Worm (Caenorhabditis elegans) whole organism, L1 larva: ENCODE data around the gene R07B1.9.

Experiments used
- C34B4.2 ChIP-seq: sonication (generic microtip); optimal IDR thresholded peaks from 2 replicates; lab custom pipeline; 2017; ENCODE audit warnings: mild to moderate bottlenecking, missing genetic modification characterization, missing compliant biosample characterization
- F16B12.6 ChIP-seq: fragments of 150-350 bp; optimal IDR thresholded peaks from 2 replicates; lab custom pipeline; 2014; ENCODE audit warnings: missing biosample characterization, missing genetic modification characterization
- ceh-8 ChIP-seq: fragments of 200-800 bp; sonication (Bioruptor generic); optimal IDR thresholded peaks from 2 replicates; lab custom pipeline; 2018; ENCODE audit warnings: mild to moderate bottlenecking, missing genetic modification characterization, moderate library complexity, missing compliant biosample characterization
- ceh-82 ChIP-seq, 3 experiments: fragments of 150-350 bp in 1 of 3; sonication (generic microtip) in 2 of 3; optimal IDR thresholded peaks; 2 replicates each; lab custom pipeline; 2014 to 2017; ENCODE audit warnings: missing biosample characterization in 3 of 3, missing genetic modification characterization in 3 of 3
- ceh-88 ChIP-seq: fragments of 200-800 bp; sonication (Bioruptor generic); IDR thresholded peaks from 2 replicates; pipeline ENCODE4 v1.3.6; 2022; ENCODE audit warnings: missing genetic modification characterization, missing compliant biosample characterization
- ces-1 ChIP-seq: fragments of 150-350 bp; optimal IDR thresholded peaks from 2 replicates; lab custom pipeline; 2014; ENCODE audit warnings: missing biosample characterization, missing genetic modification reagents, missing genetic modification characterization
- dsc-1 ChIP-seq: sonication (generic microtip); optimal IDR thresholded peaks from 2 replicates; lab custom pipeline; 2016; ENCODE audit warnings: mild to moderate bottlenecking, missing genetic modification characterization, missing compliant biosample characterization
- efl-1 ChIP-seq, 4 experiments: fragments of 150-350 bp; optimal IDR thresholded peaks in 3 of 4; peaks in 1 of 4; 1 replicate in 1 of 4; 2 replicates in 3 of 4; lab custom pipeline; 2014; ENCODE audit warnings: missing biosample characterization in 2 of 4, missing genetic modification characterization in 2 of 4, missing genetic modification reagents in 2 of 4
- efl-3 ChIP-seq: fragments of 200-800 bp; sonication (Bioruptor generic); optimal IDR thresholded peaks from 2 replicates; lab custom pipeline; 2018; ENCODE audit warnings: mild to moderate bottlenecking, missing genetic modification characterization, missing compliant biosample characterization
- egl-27 ChIP-seq, 2 experiments: fragments of 150-350 bp in 1 of 2; sonication (generic microtip); optimal IDR thresholded peaks; 3 replicates each; lab custom pipeline; 2017 to 2018; ENCODE audit warnings: missing biosample characterization in 2 of 2, missing genetic modification characterization in 2 of 2, missing genetic modification reagents in 2 of 2
- elt-2 ChIP-seq: sonication (generic microtip); optimal IDR thresholded peaks from 2 replicates; lab custom pipeline; 2016; ENCODE audit warnings: missing genetic modification characterization, mild to moderate bottlenecking, inconsistent platforms, missing compliant biosample characterization, missing genetic modification reagents
- ets-5 ChIP-seq: fragments of 200-800 bp; sonication (Bioruptor generic); IDR thresholded peaks from 2 replicates; pipeline ENCODE4 v1.3.6; 2022; ENCODE audit warnings: missing genetic modification characterization, missing compliant biosample characterization
- fkh-10 ChIP-seq: sonication (generic microtip); optimal IDR thresholded peaks from 2 replicates; lab custom pipeline; 2017; ENCODE audit warnings: missing biosample characterization, missing genetic modification reagents, missing genetic modification characterization
- fkh-8 ChIP-seq: sonication (generic microtip); optimal IDR thresholded peaks from 2 replicates; lab custom pipeline; 2016; ENCODE audit warnings: mild to moderate bottlenecking, missing genetic modification characterization, missing compliant biosample characterization
- grh-1 ChIP-seq: fragments of 200-800 bp; sonication (Bioruptor generic); IDR thresholded peaks from 2 replicates; pipeline ENCODE4 v1.3.6; 2022; ENCODE audit warnings: missing genetic modification reagents, missing genetic modification characterization, missing compliant biosample characterization
- hlh-4 ChIP-seq: sonication (generic microtip); optimal IDR thresholded peaks from 2 replicates; lab custom pipeline; 2016; ENCODE audit warnings: mild to moderate bottlenecking, missing genetic modification characterization, missing compliant biosample characterization
- irx-1 ChIP-seq: sonication (generic microtip); optimal IDR thresholded peaks from 2 replicates; lab custom pipeline; 2016; ENCODE audit warnings: missing genetic modification characterization, missing compliant biosample characterization
- jun-1 ChIP-seq: fragments of 150-350 bp; optimal IDR thresholded peaks from 2 replicates; lab custom pipeline; 2014; ENCODE audit warnings: missing biosample characterization, missing genetic modification reagents, missing genetic modification characterization
- lin-13 ChIP-seq: fragments of 150-350 bp; optimal IDR thresholded peaks from 2 replicates; lab custom pipeline; 2014; ENCODE audit warnings: missing biosample characterization, missing genetic modification reagents, missing genetic modification characterization
- mef-2 ChIP-seq: fragments of 150-350 bp; optimal IDR thresholded peaks from 2 replicates; lab custom pipeline; 2014; ENCODE audit warnings: missing biosample characterization, missing genetic modification characterization
- mep-1 ChIP-seq: fragments of 150-350 bp; optimal IDR thresholded peaks from 2 replicates; lab custom pipeline; 2014; ENCODE audit warnings: missing biosample characterization, missing genetic modification characterization
- nhr-11 ChIP-seq: fragments of 150-350 bp; optimal IDR thresholded peaks from 2 replicates; lab custom pipeline; 2014; ENCODE audit warnings: missing biosample characterization, missing genetic modification characterization
- nhr-12 ChIP-seq: sonication (generic microtip); optimal IDR thresholded peaks from 2 replicates; lab custom pipeline; 2017; ENCODE audit warnings: missing biosample characterization, missing genetic modification characterization
- nhr-19 ChIP-seq: fragments of 200-800 bp; sonication (Bioruptor generic); conservative IDR thresholded peaks from 2 replicates; pipeline ENCODE4 v1.3.6; 2022; ENCODE audit warnings: missing genetic modification characterization, missing compliant biosample characterization
- nhr-20 ChIP-seq: sonication (generic microtip); optimal IDR thresholded peaks from 2 replicates; lab custom pipeline; 2016; ENCODE audit warnings: mild to moderate bottlenecking, missing genetic modification characterization, missing compliant biosample characterization
- nhr-47 ChIP-seq: sonication (generic microtip); optimal IDR thresholded peaks from 2 replicates; lab custom pipeline; 2016; ENCODE audit warnings: mild to moderate bottlenecking, missing genetic modification characterization, moderate library complexity, missing compliant biosample characterization
- nhr-71 ChIP-seq: sonication (generic microtip); optimal IDR thresholded peaks from 2 replicates; lab custom pipeline; 2016; ENCODE audit warnings: mild to moderate bottlenecking, missing genetic modification characterization, moderate library complexity, missing compliant biosample characterization
- pax-3 ChIP-seq: fragments of 200-800 bp; sonication (Bioruptor generic); optimal IDR thresholded peaks from 2 replicates; lab custom pipeline; 2018; ENCODE audit warnings: mild to moderate bottlenecking, missing genetic modification characterization, moderate library complexity, missing compliant biosample characterization
- pqm-1 ChIP-seq: sonication (generic microtip); optimal IDR thresholded peaks from 3 replicates; lab custom pipeline; 2017; ENCODE audit warnings: missing biosample characterization, missing genetic modification characterization
- rnt-1 ChIP-seq: sonication (generic microtip); optimal IDR thresholded peaks from 2 replicates; lab custom pipeline; 2016; ENCODE audit warnings: mild to moderate bottlenecking, missing genetic modification characterization, moderate library complexity, missing compliant biosample characterization
- skn-1 ChIP-seq: fragments of 150-350 bp; optimal IDR thresholded peaks from 2 replicates; lab custom pipeline; 2014; ENCODE audit warnings: missing biosample characterization, missing genetic modification characterization
- sox-4 ChIP-seq: sonication (generic microtip); optimal IDR thresholded peaks from 2 replicates; lab custom pipeline; 2016; ENCODE audit warnings: missing genetic modification characterization, missing compliant biosample characterization
- swsn-7 ChIP-seq: sonication (generic microtip); optimal IDR thresholded peaks from 2 replicates; lab custom pipeline; 2016; ENCODE audit warnings: missing genetic modification characterization, missing compliant biosample characterization
- unc-62 ChIP-seq: fragments of 150-350 bp; optimal IDR thresholded peaks from 2 replicates; lab custom pipeline; 2014; ENCODE audit warnings: missing biosample characterization, missing genetic modification reagents, missing genetic modification characterization
- unc-86 ChIP-seq: sonication (generic microtip); optimal IDR thresholded peaks from 2 replicates; lab custom pipeline; 2016; ENCODE audit warnings: missing genetic modification characterization, missing compliant biosample characterization
- unc-98 ChIP-seq: fragments of 200-800 bp; sonication (Bioruptor generic); IDR thresholded peaks from 2 replicates; pipeline ENCODE4 v1.3.6; 2022; ENCODE audit warnings: missing genetic modification characterization, missing compliant biosample characterization
- vab-15 ChIP-seq: sonication (generic microtip); optimal IDR thresholded peaks from 2 replicates; lab custom pipeline; 2017; ENCODE audit warnings: missing genotype, mild to moderate bottlenecking, missing genetic modification characterization, missing compliant biosample characterization
- zip-4 ChIP-seq: fragments of 200-800 bp; sonication (Bioruptor generic); optimal IDR thresholded peaks from 2 replicates; lab custom pipeline; 2018; ENCODE audit warnings: mild to moderate bottlenecking, missing genetic modification characterization, moderate library complexity, missing compliant biosample characterization
- ztf-11 ChIP-seq, 2 experiments: sonication (generic microtip); optimal IDR thresholded peaks; 2 replicates each; lab custom pipeline; 2016 to 2017; ENCODE audit warnings: missing genetic modification characterization in 2 of 2, missing biosample characterization in 1 of 2, missing compliant biosample characterization in 1 of 2

R07B1.9 gene

DNA sequence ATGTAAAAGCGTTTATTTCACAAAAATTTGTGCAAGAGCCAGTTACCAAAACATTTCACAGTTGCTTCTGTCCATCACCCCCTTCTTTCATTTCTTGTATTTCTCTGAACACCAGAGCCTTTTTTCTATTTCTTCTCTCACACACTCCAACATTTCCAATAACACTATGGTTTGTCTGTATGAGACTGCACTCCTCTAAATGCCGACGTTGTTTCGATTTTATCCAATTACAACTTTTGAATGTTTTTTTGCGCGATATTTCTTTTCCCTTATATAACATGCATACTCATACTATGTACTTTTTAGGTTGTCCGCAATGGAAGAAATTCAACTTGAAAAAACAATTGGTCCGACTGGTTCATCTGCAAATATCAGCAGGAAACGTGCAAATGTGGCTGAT is 28.6 kb downstream of the R07B1.9 start, which contains the start of gene F21G4.5:
F21G4.5 (plus strand) TSS at position 301 of the 400 bp plus-strand sequence.
- no peak for TF ChIP-seq vab-15 (tag; lab: Kevin White, UChicago)
- no peak for TF ChIP-seq lin-13 (GFP tag; lab: Kevin White, UChicago)
- no peak for TF ChIP-seq irx-1 (tag; lab: Kevin White, UChicago)
- TF ChIP-seq ets-5 (GFP tag; lab: Robert Waterston, UW): no peak
- TF ChIP-seq zip-4: no peak
- TF ChIP-seq nhr-19 (GFP tag; lab: Robert Waterston, UW): no peak
- no peak for TF ChIP-seq grh-1 (GFP tag; lab: Robert Waterston, UW)
- no peak for TF ChIP-seq C34B4.2
- no peak for TF ChIP-seq ceh-82 (tag; optimal IDR thresholded peaks at IDR 0.05; lab: Kevin White, UChicago)
- TF ChIP-seq unc-98 (GFP tag; lab: Robert Waterston, UW): no peak
- no peak for TF ChIP-seq skn-1
- TF ChIP-seq egl-27 (tag; optimal IDR thresholded peaks at IDR 0.05; lab: Kevin White, UChicago): no peak
- TF ChIP-seq efl-3 (GFP tag; lab: Kevin White, UChicago): no peak
- no peak for TF ChIP-seq ces-1
- no peak for TF ChIP-seq mef-2 (tag; lab: Kevin White, UChicago)
- TF ChIP-seq fkh-8: no peak
- no peak for TF ChIP-seq rnt-1 (tag; lab: Kevin White, UChicago)
- no peak for TF ChIP-seq jun-1 (tag; lab: Kevin White, UChicago)

- TF ChIP-seq ceh-88 (GFP tag; lab: Robert Waterston, UW) (no peak), rnt-1 (tag; lab: Kevin White, UChicago) (peak; percentile 56)
- TF ChIP-seq, all 84 proteins: peak for 1
These were observed 40.1 kb downstream of the R07B1.9 start, which contains the start of gene F21G4.6 for ce11 chrX:9917362-9917761. TSS of gene F21G4.6 (minus strand) at chrX:9917448.

- TF ChIP-seq hlh-4 (no peak), lin-13 (GFP tag; lab: Kevin White, UChicago) (no peak), unc-62 (no peak)
These were observed 41.8 kb downstream of the R07B1.9 start, which contains the start of gene folr-1 for ce11 chrX:9918997-9919396. TSS of gene folr-1 (plus strand) at chrX:9919297.

ce11 chrX:9921257-9921656 is 44.0 kb downstream of the R07B1.9 start, which contains the start of gene C17G1.2:
TSS of gene C17G1.2 (plus strand) at chrX:9921557.
- TF ChIP-seq unc-86 (tag; lab: Kevin White, UChicago): no peak
- TF ChIP-seq nhr-12 (tag; lab: Kevin White, UChicago): no peak
- no peak for TF ChIP-seq pqm-1 (tag; lab: Kevin White, UChicago)
- no peak for TF ChIP-seq efl-3 (GFP tag; lab: Kevin White, UChicago)
- no peak for TF ChIP-seq efl-1 (optimal IDR thresholded peaks at IDR 0.05; lab: Kevin White, UChicago)
- TF ChIP-seq efl-1 (GFP tag; optimal IDR thresholded peaks at IDR 0.05 in 1 of 2; lab: Kevin White, UChicago): peak in 1 of 2 experiments; percentile 3
- TF ChIP-seq mef-2 (tag; lab: Kevin White, UChicago): no peak
- TF ChIP-seq ztf-11 (tag; optimal IDR thresholded peaks at IDR 0.05; lab: Kevin White, UChicago): no peak

DNA sequence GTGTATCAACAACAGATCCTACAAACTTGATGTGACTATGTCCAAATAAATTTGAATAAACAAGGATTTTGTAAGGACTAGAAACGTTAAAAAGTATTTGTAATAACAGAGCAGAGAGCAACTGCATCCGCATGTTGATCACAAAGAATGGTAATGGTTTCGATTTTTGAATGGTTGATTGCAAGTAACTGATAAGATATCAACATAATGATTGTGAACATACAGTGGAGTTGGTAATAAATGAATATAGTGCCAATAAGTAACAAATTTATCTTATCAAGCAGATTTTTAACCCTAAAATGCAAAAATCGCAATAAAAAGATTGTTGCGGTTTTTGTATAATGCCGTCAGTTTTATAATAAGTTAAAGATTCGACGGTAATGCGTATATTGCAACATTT is 47.7 kb downstream of the R07B1.9 start, which contains the start of gene ugt-23:
ugt-23 (minus strand) TSS at position 212 of the 400 bp plus-strand sequence.
- peak; percentile 45 for TF ChIP-seq elt-2 (tag; lab: Kevin White, UChicago)
- no peak for TF ChIP-seq mef-2 (tag; lab: Kevin White, UChicago)
- TF ChIP-seq, all 84 proteins: peak for 1

- TF ChIP-seq F16B12.6 (tag; lab: Kevin White, UChicago) (no peak), ceh-8 (GFP tag; lab: Kevin White, UChicago) (peak; percentile 63), nhr-20 (peak; percentile 33), sox-4 (tag; lab: Kevin White, UChicago) (peak; percentile 62), mep-1 (tag; lab: Kevin White, UChicago) (no peak), pax-3 (tag; lab: Kevin White, UChicago) (peak; percentile 65), unc-98 (GFP tag; lab: Robert Waterston, UW) (no peak), fkh-8 (peak; percentile 91), swsn-7 (tag; lab: Kevin White, UChicago) (peak; percentile 7), dsc-1 (tag; lab: Kevin White, UChicago) (peak; percentile 75), nhr-71 (tag; lab: Kevin White, UChicago) (peak; percentile 62), fkh-10 (peak; percentile 8), nhr-11 (peak; percentile 10), nhr-47 (peak; percentile 57)
- TF ChIP-seq, all 84 proteins: peak for 11
These were observed 50.8 kb downstream of the R07B1.9 start for ce11 chrX:9927993-9928392.
